Fruit fly (Drosophila melanogaster) whole organism, embryonic: ENCODE data around the gene SMSr.

Experiments used
- Abd-B ChIP-seq: fragments of 200-800 bp; sonication (Bioruptor generic); optimal IDR thresholded peaks from 2 replicates; lab custom pipeline; 2018; ENCODE audit warnings: missing biosample characterization, mild to moderate bottlenecking, missing genetic modification characterization, moderate library complexity
- CG10267 ChIP-seq: fragments of 200-800 bp; sonication (Bioruptor generic); optimal IDR thresholded peaks from 2 replicates; lab custom pipeline; 2018; ENCODE audit warnings: missing biosample characterization, mild to moderate bottlenecking, missing genetic modification characterization, moderate library complexity
- CG10321 ChIP-seq: fragments of 200-800 bp; sonication (Bioruptor generic); IDR thresholded peaks from 2 replicates; pipeline ENCODE4 v1.3.6; 2022; ENCODE audit warnings: missing biosample characterization, missing genetic modification characterization
- CG10366 ChIP-seq: fragments of 200-800 bp; sonication (Bioruptor generic); IDR thresholded peaks from 2 replicates; pipeline ENCODE4 v1.3.6; 2022; ENCODE audit warnings: missing biosample characterization, missing genetic modification characterization
- CG10543 ChIP-seq: fragments of 200-800 bp; sonication (Bioruptor generic); optimal IDR thresholded peaks from 3 replicates; lab custom pipeline; 2017; ENCODE audit warnings: missing biosample characterization, mild to moderate bottlenecking, missing genetic modification characterization, moderate library complexity
- CG11695 ChIP-seq: fragments of 200-800 bp; sonication (Bioruptor generic); IDR thresholded peaks from 3 replicates; pipeline ENCODE4 v1.3.6; 2022; ENCODE audit warnings: missing biosample characterization, missing genetic modification characterization
- CG12104 ChIP-seq: fragments of 200-800 bp; sonication (Bioruptor generic); optimal IDR thresholded peaks from 3 replicates; lab custom pipeline; 2016; ENCODE audit warnings: missing biosample characterization, missing genetic modification characterization
- CG13287 ChIP-seq: fragments of 200-800 bp; sonication (Bioruptor generic); IDR thresholded peaks from 2 replicates; pipeline ENCODE4 v1.3.6; 2022; ENCODE audit warnings: missing biosample characterization, missing genetic modification characterization; ENCODE audit not compliant: partially characterized antibody
- CG14014 ChIP-seq: fragments of 200-800 bp; sonication (Bioruptor generic); IDR thresholded peaks from 2 replicates; pipeline ENCODE4 v1.3.6; 2022; ENCODE audit warnings: missing biosample characterization, missing genetic modification characterization
- CG14965 ChIP-seq: fragments of 200-800 bp; sonication (Bioruptor generic); optimal IDR thresholded peaks from 2 replicates; lab custom pipeline; 2016; ENCODE audit warnings: missing biosample characterization, missing genetic modification characterization, borderline replicate concordance
- CG16779 ChIP-seq: fragments of 200-800 bp; sonication (Bioruptor generic); IDR thresholded peaks from 2 replicates; pipeline ENCODE4 v1.3.6; 2022; ENCODE audit warnings: missing biosample characterization, missing genetic modification characterization
- CG17186 ChIP-seq: fragments of 200-800 bp; sonication (Bioruptor generic); optimal IDR thresholded peaks from 3 replicates; lab custom pipeline; 2017; ENCODE audit warnings: missing biosample characterization, missing genetic modification reagents, missing genetic modification characterization
- CG17361 ChIP-seq: fragments of 200-800 bp; sonication (Bioruptor generic); IDR thresholded peaks from 3 replicates; pipeline ENCODE4 v1.3.6; 2022; ENCODE audit warnings: missing biosample characterization, missing genetic modification characterization
- CG18476 ChIP-seq: fragments of 200-800 bp; sonication (Bioruptor generic); optimal IDR thresholded peaks from 2 replicates; lab custom pipeline; 2016; ENCODE audit warnings: missing biosample characterization, mild to moderate bottlenecking, missing genetic modification characterization
- CG18599 ChIP-seq: fragments of 200-800 bp; sonication (Bioruptor generic); optimal IDR thresholded peaks from 3 replicates; lab custom pipeline; 2017; ENCODE audit warnings: missing biosample characterization, missing genetic modification characterization, mild to moderate bottlenecking, moderate library complexity, missing genetic modification reagents
- CG2199 ChIP-seq: fragments of 200-800 bp; sonication (Bioruptor generic); IDR thresholded peaks from 3 replicates; pipeline ENCODE4 v1.3.6; 2022; ENCODE audit warnings: missing biosample characterization, missing genetic modification characterization
- CG2678 ChIP-seq: fragments of 200-800 bp; sonication (Bioruptor generic); optimal IDR thresholded peaks from 3 replicates; lab custom pipeline; 2019; ENCODE audit warnings: missing biosample characterization, mild to moderate bottlenecking, missing genetic modification characterization, moderate library complexity
- CG43689 ChIP-seq: fragments of 200-800 bp; sonication (Bioruptor generic); IDR thresholded peaks from 2 replicates; pipeline ENCODE4 v1.3.6; 2022; ENCODE audit warnings: missing biosample characterization, missing genetic modification characterization
- CG6175 ChIP-seq: fragments of 200-800 bp; sonication (Bioruptor generic); IDR thresholded peaks from 3 replicates; pipeline ENCODE4 v1.3.6; 2022; ENCODE audit warnings: missing biosample characterization, missing genetic modification characterization
- CG7271 ChIP-seq: fragments of 200-800 bp; sonication (Bioruptor generic); optimal IDR thresholded peaks from 2 replicates; lab custom pipeline; 2018; ENCODE audit warnings: missing biosample characterization, mild to moderate bottlenecking, missing genetic modification characterization, moderate library complexity
- CG8089 ChIP-seq: fragments of 200-800 bp; sonication (Bioruptor generic); optimal IDR thresholded peaks from 3 replicates; lab custom pipeline; 2016; ENCODE audit warnings: missing biosample characterization, missing genetic modification characterization
- CG9215 ChIP-seq: fragments of 200-800 bp; sonication (Bioruptor generic); IDR thresholded peaks from 2 replicates; pipeline ENCODE4 v1.3.6; 2022; ENCODE audit warnings: missing biosample characterization, missing genetic modification characterization
- CHES-1-like ChIP-seq: fragments of 200-800 bp; sonication (Bioruptor generic); optimal IDR thresholded peaks from 2 replicates; lab custom pipeline; 2016; ENCODE audit warnings: missing biosample characterization, missing genetic modification characterization
- Elba2 ChIP-seq: fragments of 200-800 bp; sonication (Bioruptor generic); optimal IDR thresholded peaks from 3 replicates; lab custom pipeline; 2016; ENCODE audit warnings: missing biosample characterization, missing genetic modification characterization
- Fer1 ChIP-seq: fragments of 200-800 bp; sonication (Bioruptor generic); optimal IDR thresholded peaks from 2 replicates; lab custom pipeline; 2017; ENCODE audit warnings: missing biosample characterization, mild to moderate bottlenecking, missing genetic modification characterization
- Gug ChIP-seq: fragments of 200-800 bp; sonication (Bioruptor generic); IDR thresholded peaks from 4 replicates; pipeline ENCODE4 v1.3.6; 2022; ENCODE audit warnings: missing biosample characterization, missing genetic modification characterization
- H15 ChIP-seq: fragments of 200-800 bp; sonication (Bioruptor generic); IDR thresholded peaks from 3 replicates; pipeline ENCODE4 v1.3.6; 2022; ENCODE audit warnings: missing biosample characterization, missing genetic modification characterization
- HHEX ChIP-seq: fragments of 200-800 bp; sonication (Bioruptor generic); optimal IDR thresholded peaks from 3 replicates; lab custom pipeline; 2017; ENCODE audit warnings: missing biosample characterization, mild to moderate bottlenecking, missing genetic modification characterization, missing genetic modification reagents
- Hr78 ChIP-seq, 2 experiments: fragments of 200-800 bp in 1 of 2; fragments of >200 bp in 1 of 2; sonication (Bioruptor generic) in 1 of 2; optimal IDR thresholded peaks; 2 replicates each; lab custom pipeline; 2017 to 2019; ENCODE audit warnings: missing biosample characterization in 2 of 2, missing genetic modification characterization in 2 of 2, mild to moderate bottlenecking in 1 of 2, moderate library complexity in 1 of 2
- Jarid2 ChIP-seq: fragments of 200-800 bp; sonication (Bioruptor generic); optimal IDR thresholded peaks from 3 replicates; lab custom pipeline; 2017; ENCODE audit warnings: mild to moderate bottlenecking, missing biosample characterization, missing genetic modification reagents, missing genetic modification characterization
- MBD-R2 ChIP-seq: fragments of 200-800 bp; sonication (Bioruptor generic); IDR thresholded peaks from 2 replicates; pipeline ENCODE4 v1.3.6; 2022; ENCODE audit warnings: missing biosample characterization, missing genetic modification characterization
- MESR4 ChIP-seq: fragments of 200-800 bp; sonication (Bioruptor generic); optimal IDR thresholded peaks from 2 replicates; lab custom pipeline; 2018; ENCODE audit warnings: missing biosample characterization, mild to moderate bottlenecking, missing genetic modification characterization, moderate library complexity
- Max ChIP-seq: fragments of 200-800 bp; sonication (Bioruptor generic); optimal IDR thresholded peaks from 2 replicates; lab custom pipeline; 2016; ENCODE audit warnings: missing biosample characterization, mild to moderate bottlenecking, missing genetic modification characterization
- Ssrp ChIP-seq: fragments of 200-800 bp; sonication (Bioruptor generic); optimal IDR thresholded peaks from 2 replicates; lab custom pipeline; 2018; ENCODE audit warnings: missing biosample characterization, mild to moderate bottlenecking, missing genetic modification characterization, moderate library complexity
- az2 ChIP-seq: fragments of 200-800 bp; sonication (Bioruptor generic); optimal IDR thresholded peaks from 3 replicates; lab custom pipeline; 2016; ENCODE audit warnings: missing biosample characterization, missing genetic modification characterization
- cg ChIP-seq: fragments of 200-800 bp; sonication (Bioruptor generic); optimal IDR thresholded peaks from 3 replicates; lab custom pipeline; 2019; ENCODE audit warnings: missing biosample characterization, mild to moderate bottlenecking, missing genetic modification characterization, moderate library complexity
- danr ChIP-seq: fragments of 200-800 bp; sonication (Bioruptor generic); IDR thresholded peaks from 2 replicates; pipeline ENCODE4 v1.3.6; 2022; ENCODE audit warnings: missing biosample characterization, missing genetic modification characterization
- dpn ChIP-seq, 2 experiments: fragments of 200-800 bp; sonication (Bioruptor generic); optimal IDR thresholded peaks; 3 replicates each; lab custom pipeline; 2016; ENCODE audit warnings: missing biosample characterization in 2 of 2, missing genetic modification characterization in 2 of 2
- fd3F ChIP-seq: fragments of 200-800 bp; sonication (Bioruptor generic); optimal IDR thresholded peaks from 2 replicates; lab custom pipeline; 2018; ENCODE audit warnings: missing biosample characterization, mild to moderate bottlenecking, missing genetic modification characterization, moderate library complexity
- gem ChIP-seq: fragments of 200-800 bp; sonication (Bioruptor generic); optimal IDR thresholded peaks from 2 replicates; lab custom pipeline; 2019; ENCODE audit warnings: missing biosample characterization, mild to moderate bottlenecking, missing genetic modification characterization, moderate library complexity
- gsb-n ChIP-seq: fragments of 200-800 bp; sonication (Bioruptor generic); optimal IDR thresholded peaks from 3 replicates; lab custom pipeline; 2018; ENCODE audit warnings: missing biosample characterization, mild to moderate bottlenecking, missing genetic modification characterization
- kni ChIP-seq: fragments of 200-800 bp; sonication (Bioruptor generic); optimal IDR thresholded peaks from 3 replicates; lab custom pipeline; 2017; ENCODE audit warnings: mild to moderate bottlenecking, missing biosample characterization, missing genetic modification reagents, missing genetic modification characterization
- mld ChIP-seq: fragments of 200-800 bp; sonication (Bioruptor generic); IDR thresholded peaks from 3 replicates; pipeline ENCODE4 v1.3.6; 2022; ENCODE audit warnings: missing biosample characterization, missing genetic modification characterization; ENCODE audit not compliant: partially characterized antibody
- odd ChIP-seq: fragments of 200-800 bp; sonication (Bioruptor generic); optimal IDR thresholded peaks from 2 replicates; lab custom pipeline; 2017; ENCODE audit warnings: missing biosample characterization, mild to moderate bottlenecking, missing genetic modification characterization
- org-1 ChIP-seq: fragments of 200-800 bp; sonication (Bioruptor generic); optimal IDR thresholded peaks from 2 replicates; lab custom pipeline; 2017; ENCODE audit warnings: missing biosample characterization, missing genetic modification characterization
- p53 ChIP-seq: fragments of 200-800 bp; sonication (Bioruptor generic); optimal IDR thresholded peaks from 2 replicates; lab custom pipeline; 2016; ENCODE audit warnings: missing biosample characterization, missing genetic modification characterization
- sug ChIP-seq: fragments of 200-800 bp; optimal IDR thresholded peaks from 2 replicates; lab custom pipeline; 2019; ENCODE audit warnings: missing biosample characterization, mild to moderate bottlenecking, missing genetic modification characterization, moderate library complexity
- unc-4 ChIP-seq: fragments of 200-800 bp; sonication (Bioruptor generic); IDR thresholded peaks from 2 replicates; pipeline ENCODE4 v1.3.6; 2022; ENCODE audit warnings: missing biosample characterization, missing genetic modification characterization; ENCODE audit not compliant: partially characterized antibody
- zf30C ChIP-seq: fragments of 200-800 bp; sonication (Bioruptor generic); optimal IDR thresholded peaks from 3 replicates; lab custom pipeline; 2018; ENCODE audit warnings: missing biosample characterization, mild to moderate bottlenecking, missing genetic modification characterization

The SMSr gene

DNA sequence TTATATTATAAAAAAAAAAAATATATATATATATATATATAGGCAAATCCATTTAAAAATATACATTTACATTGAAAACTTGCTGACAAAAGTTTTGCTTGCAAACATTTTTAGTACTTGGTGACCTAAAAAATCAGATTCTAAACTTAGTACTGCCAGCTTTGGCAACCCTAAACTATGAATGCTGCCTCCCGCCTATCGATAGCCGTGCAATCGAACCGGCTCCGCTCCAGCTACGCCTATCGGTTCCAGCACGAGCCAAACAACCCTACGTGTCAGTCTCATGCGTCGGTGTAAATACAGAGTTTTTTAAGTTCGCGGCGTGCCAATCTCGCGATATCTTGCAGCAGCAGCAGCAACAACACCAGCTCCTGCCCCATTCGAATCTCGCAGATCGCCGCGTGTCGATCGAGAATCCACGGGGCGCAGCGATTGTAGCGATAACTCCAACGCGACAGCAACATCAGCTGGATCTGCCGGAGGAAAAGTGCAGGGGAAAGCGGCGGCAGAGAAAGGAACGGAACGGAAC is 20.9 kb downstream of the SMSr start, which contains the start of gene Sec63 (continued):
- TF ChIP-seq CG6175 (GFP tag; lab: Robert Waterston, UW) (no peak), p53 (GFP tag; lab: Kevin White, UChicago) (no peak), zf30C (GFP tag; lab: Kevin White, UChicago) (peak; percentile 3), CHES-1-like (peak; percentile 45), CG10267 (tag; lab: Kevin White, UChicago) (peak; percentile 19), org-1 (GFP tag; lab: Kevin White, UChicago) (no peak), odd (GFP tag; lab: Kevin White, UChicago) (peak; percentile 36), dpn (GFP tag; optimal IDR thresholded peaks at IDR 0.05; lab: Kevin White, UChicago) (peak; percentile 41 to 63), MESR4 (GFP tag; lab: Kevin White, UChicago) (peak; percentile 83), cg (GFP tag; lab: Kevin White, UChicago) (no peak), mld (GFP tag; lab: Robert Waterston, UW) (peak; percentile 87; the same call in 2 of the 3 replicates), HHEX (peak; percentile 34), CG18599 (GFP tag; lab: Kevin White, UChicago) (peak; percentile 62), CG7271 (tag; lab: Kevin White, UChicago) (no peak), H15 (GFP tag; lab: Robert Waterston, UW) (peak; percentile 63; the same call in 2 of the 3 replicates), Hr78 (GFP tag; optimal IDR thresholded peaks at IDR 0.05; lab: Kevin White, UChicago) (no peak), CG2199 (GFP tag; lab: Robert Waterston, UW) (peak; percentile 23; the same call in 1 of the 3 replicates), kni (GFP tag; lab: Kevin White, UChicago) (no peak), CG14014 (peak; percentile 66), Gug (GFP tag; lab: Robert Waterston, UW) (peak; percentile 4; the same call in 1 of the 4 replicates), Max (GFP tag; lab: Kevin White, UChicago) (peak; percentile 58), CG9215 (GFP tag; lab: Robert Waterston, UW) (peak; percentile 44), MBD-R2 (peak; percentile 79), CG8089 (GFP tag; lab: Kevin White, UChicago) (no peak), CG2678 (tag; lab: Kevin White, UChicago) (peak; percentile 63), CG10543 (GFP tag; lab: Kevin White, UChicago) (peak; percentile 7), CG43689 (GFP tag; lab: Robert Waterston, UW) (no peak), Jarid2 (GFP tag; lab: Kevin White, UChicago) (peak; percentile 6), CG18476 (GFP tag; lab: Kevin White, UChicago) (no peak), CG11695 (GFP tag; lab: Robert Waterston, UW) (no peak), Elba2 (GFP tag; lab: Kevin White, UChicago) (no peak), CG13287 (GFP tag; lab: Robert Waterston, UW) (peak; percentile 89), sug (peak; percentile 3), az2 (peak; percentile 47), fd3F (GFP tag; lab: Kevin White, UChicago) (no peak), CG17186 (GFP tag; lab: Kevin White, UChicago) (peak; percentile 41), Abd-B (GFP tag; lab: Kevin White, UChicago) (peak; percentile 36), CG12104 (GFP tag; lab: Kevin White, UChicago) (no peak), CG17361 (GFP tag; lab: Robert Waterston, UW) (peak; percentile 37; the same call in 1 of the 3 replicates), unc-4 (GFP tag; lab: Robert Waterston, UW) (peak; percentile 80), CG16779 (GFP tag; lab: Robert Waterston, UW) (0 out of 2 replicates have a peak, but pooled peaks have one; percentile 42), CG10366 (GFP tag; lab: Robert Waterston, UW) (peak; percentile 35; the same call in 1 of the 2 replicates), Fer1 (peak; percentile 4), CG10321 (GFP tag; lab: Robert Waterston, UW) (no peak), gsb-n (tag; lab: Kevin White, UChicago) (no peak), CG14965 (GFP tag; lab: Kevin White, UChicago) (no peak), Ssrp (tag; lab: Kevin White, UChicago) (peak; percentile 42), gem (tag; lab: Kevin White, UChicago) (peak; percentile 71), danr (no peak)
